Worm (Caenorhabditis elegans) whole organism, L3 larva: ENCODE measurements around the gene srt-36.
"Not testable (repeated sequence)": the region's sequence is repeated elsewhere in the genome, so short reads cannot be mapped to it uniquely, and the experiment has no call there.

Source experiments
- ZK546.5 ChIP-seq: sonication (generic microtip); optimal IDR thresholded peaks from 2 replicates; lab custom pipeline; 2017; ENCODE audit warnings: missing biosample characterization, missing genetic modification characterization
- ama-1 ChIP-seq: fragments of 150-350 bp; optimal IDR thresholded peaks from 2 replicates; lab custom pipeline; 2018
- ceh-16 ChIP-seq: sonication (generic microtip); optimal IDR thresholded peaks from 2 replicates; lab custom pipeline; 2017; ENCODE audit warnings: missing biosample characterization, missing genetic modification characterization
- ceh-28 ChIP-seq: fragments of 150-350 bp; optimal IDR thresholded peaks from 2 replicates; lab custom pipeline; 2014; ENCODE audit warnings: missing biosample characterization, missing genetic modification reagents, missing genetic modification characterization
- egl-5 ChIP-seq: fragments of 150-350 bp; optimal IDR thresholded peaks from 2 replicates; lab custom pipeline; 2017; ENCODE audit warnings: missing biosample characterization, missing genetic modification reagents, missing genetic modification characterization, inconsistent platforms
- elt-1 ChIP-seq: fragments of 150-350 bp; optimal IDR thresholded peaks from 2 replicates; lab custom pipeline; 2014; ENCODE audit warnings: missing biosample characterization, missing genetic modification characterization
- elt-2 ChIP-seq: sonication (generic microtip); optimal IDR thresholded peaks from 2 replicates; lab custom pipeline; 2016; ENCODE audit warnings: missing genetic modification reagents, mild to moderate bottlenecking, missing genetic modification characterization, missing compliant biosample characterization
- elt-3 ChIP-seq, 3 experiments: fragments of 150-350 bp in 1 of 3; sonication (generic microtip) in 2 of 3; optimal IDR thresholded peaks; 2 replicates in 2 of 3; 4 replicates in 1 of 3; lab custom pipeline; 2014 to 2017; ENCODE audit warnings: missing biosample characterization in 3 of 3, missing genetic modification characterization in 3 of 3
- eor-1 ChIP-seq, 2 experiments: fragments of 150-350 bp; optimal IDR thresholded peaks; 2 replicates each; lab custom pipeline; 2014 to 2018; ENCODE audit warnings: missing biosample characterization in 2 of 2, missing genetic modification characterization in 2 of 2
- fkh-2 ChIP-seq: fragments of 150-350 bp; optimal IDR thresholded peaks from 2 replicates; lab custom pipeline; 2014; ENCODE audit warnings: missing biosample characterization, missing genetic modification reagents, missing genetic modification characterization
- hmg-11 ChIP-seq: sonication (generic microtip); optimal IDR thresholded peaks from 2 replicates; lab custom pipeline; 2016; ENCODE audit warnings: missing genetic modification characterization, missing compliant biosample characterization
- jun-1 ChIP-seq: fragments of 150-350 bp; optimal IDR thresholded peaks from 2 replicates; lab custom pipeline; 2014; ENCODE audit warnings: missing biosample characterization, missing genetic modification reagents, missing genetic modification characterization
- lin-15B ChIP-seq: fragments of 150-350 bp; optimal IDR thresholded peaks from 2 replicates; lab custom pipeline; 2014; ENCODE audit warnings: missing biosample characterization, missing genetic modification characterization
- lin-39 ChIP-seq: fragments of 150-350 bp; optimal IDR thresholded peaks from 2 replicates; lab custom pipeline; 2018; ENCODE audit warnings: missing biosample characterization, missing genetic modification reagents, missing genetic modification characterization
- lsy-12 ChIP-seq: sonication (generic microtip); optimal IDR thresholded peaks from 2 replicates; lab custom pipeline; 2016; ENCODE audit warnings: mild to moderate bottlenecking, missing genetic modification characterization, missing compliant biosample characterization
- nhr-11 ChIP-seq: fragments of 150-350 bp; optimal IDR thresholded peaks from 2 replicates; lab custom pipeline; 2014; ENCODE audit warnings: missing biosample characterization, missing genetic modification characterization
- nhr-12 ChIP-seq: fragments of 150-350 bp; optimal IDR thresholded peaks from 2 replicates; lab custom pipeline; 2014; ENCODE audit warnings: missing biosample characterization, missing genetic modification characterization
- nhr-237 ChIP-seq: fragments of 150-350 bp; optimal IDR thresholded peaks from 2 replicates; lab custom pipeline; 2014; ENCODE audit warnings: missing biosample characterization, missing genetic modification characterization
- nhr-28 ChIP-seq: fragments of 150-350 bp; optimal IDR thresholded peaks from 2 replicates; lab custom pipeline; 2014; ENCODE audit warnings: missing biosample characterization, missing genetic modification characterization
- nhr-43 ChIP-seq: sonication (generic microtip); optimal IDR thresholded peaks from 2 replicates; lab custom pipeline; 2016; ENCODE audit warnings: mild to moderate bottlenecking, missing genetic modification characterization, missing compliant biosample characterization; ENCODE audit not compliant: poor library complexity, severe bottlenecking
- nhr-76 ChIP-seq: fragments of 150-350 bp; sonication (generic microtip); optimal IDR thresholded peaks from 5 replicates; lab custom pipeline; 2014; ENCODE audit warnings: missing biosample characterization, missing genetic modification characterization
- nhr-77 ChIP-seq: fragments of 150-350 bp; optimal IDR thresholded peaks from 2 replicates; lab custom pipeline; 2014; ENCODE audit warnings: missing biosample characterization, missing genetic modification characterization
- pqm-1 ChIP-seq: fragments of 150-350 bp; optimal IDR thresholded peaks from 2 replicates; lab custom pipeline; 2017; ENCODE audit warnings: missing biosample characterization, missing genetic modification characterization, inconsistent platforms
- skn-1 ChIP-seq: fragments of 150-350 bp; optimal IDR thresholded peaks from 2 replicates; lab custom pipeline; 2014; ENCODE audit warnings: missing biosample characterization, missing genetic modification characterization
- snpc-4 ChIP-seq: fragments of 150-350 bp; optimal IDR thresholded peaks from 2 replicates; lab custom pipeline; 2014; ENCODE audit warnings: missing biosample characterization, missing genetic modification characterization
- unc-62 ChIP-seq: fragments of 150-350 bp; sonication (generic microtip); optimal IDR thresholded peaks from 4 replicates; lab custom pipeline; 2014; ENCODE audit warnings: missing biosample characterization, missing genetic modification reagents, missing genetic modification characterization
- ztf-4 ChIP-seq: fragments of 150-350 bp; optimal IDR thresholded peaks from 2 replicates; lab custom pipeline; 2014; ENCODE audit warnings: missing biosample characterization, missing genetic modification characterization

srt-36 gene

DNA sequence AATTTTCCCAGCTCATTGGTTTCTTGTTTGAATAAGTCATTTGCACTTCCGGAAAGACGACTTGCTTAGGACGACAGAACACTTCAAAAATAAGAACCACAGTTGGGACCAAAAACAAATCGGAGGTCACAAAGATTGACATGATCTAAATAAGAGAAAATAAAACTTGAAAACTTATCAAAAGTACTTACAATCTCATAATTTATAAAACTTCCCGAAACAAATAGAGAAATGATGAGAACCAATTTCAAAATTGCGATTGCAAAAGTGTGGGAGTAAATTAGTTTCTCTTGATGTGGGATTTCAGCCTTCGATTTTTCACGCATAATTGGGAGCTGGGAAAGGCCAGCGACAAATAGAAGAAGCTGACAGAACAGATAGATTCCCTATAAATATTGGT, 30.5 kb upstream of the srt-36 start, which contains the start of gene ZC132.11:
ZC132.11 (minus strand) TSS at position 101 of the 400 bp plus-strand sequence.
- TF ChIP-seq nhr-76 (no peak), elt-3 (tag; optimal IDR thresholded peaks at IDR 0.05; lab: Kevin White, UChicago) (no peak), eor-1 (tag; optimal IDR thresholded peaks at IDR 0.05; lab: Kevin White, UChicago) (no peak), elt-1 (tag; lab: Kevin White, UChicago) (no peak), skn-1 (tag; lab: Kevin White, UChicago) (no peak), pqm-1 (tag; lab: Kevin White, UChicago) (no peak), lsy-12 (tag; lab: Kevin White, UChicago) (no peak), nhr-28 (tag; lab: Kevin White, UChicago) (no peak), nhr-12 (tag; lab: Kevin White, UChicago) (no peak), hmg-11 (tag; lab: Kevin White, UChicago) (no peak), nhr-77 (tag; lab: Kevin White, UChicago) (no peak), nhr-237 (tag; lab: Kevin White, UChicago) (no peak), snpc-4 (tag; lab: Kevin White, UChicago) (no peak)
- TF ChIP-seq, all 47 proteins: peak for 0

DNA sequence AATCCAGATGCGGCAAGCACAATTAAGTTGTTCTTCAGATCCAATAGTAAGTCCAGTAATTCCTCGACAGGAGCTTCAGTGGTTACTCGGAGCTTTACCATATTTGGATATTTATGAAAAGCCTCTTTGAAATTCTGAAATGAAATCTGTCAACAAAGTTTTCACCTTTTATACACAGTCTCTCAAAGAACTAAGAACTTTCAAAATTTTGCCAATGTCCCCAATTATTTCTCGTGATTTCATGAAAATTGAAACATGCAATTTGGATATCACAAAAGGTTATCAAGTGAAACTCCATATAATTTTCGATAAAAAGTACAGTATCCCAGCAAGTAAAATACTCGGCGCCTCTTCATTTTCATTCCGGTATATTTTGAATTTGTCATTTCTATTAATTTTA, 27.8 kb upstream of the srt-36 start, which contains the start of gene F47D2.11:
F47D2.11 (minus strand) TSS at position 101 of the 400 bp plus-strand sequence.
- no peak for TF ChIP-seq nhr-28 (tag; lab: Kevin White, UChicago)
- TF ChIP-seq egl-5 (tag; lab: Kevin White, UChicago) = no peak
- no peak for TF ChIP-seq ceh-16 (tag; lab: Kevin White, UChicago)
- no peak for TF ChIP-seq pqm-1 (tag; lab: Kevin White, UChicago)
- no peak for TF ChIP-seq ztf-4 (tag; lab: Kevin White, UChicago)
- no peak for TF ChIP-seq elt-2 (tag; lab: Kevin White, UChicago)

DNA sequence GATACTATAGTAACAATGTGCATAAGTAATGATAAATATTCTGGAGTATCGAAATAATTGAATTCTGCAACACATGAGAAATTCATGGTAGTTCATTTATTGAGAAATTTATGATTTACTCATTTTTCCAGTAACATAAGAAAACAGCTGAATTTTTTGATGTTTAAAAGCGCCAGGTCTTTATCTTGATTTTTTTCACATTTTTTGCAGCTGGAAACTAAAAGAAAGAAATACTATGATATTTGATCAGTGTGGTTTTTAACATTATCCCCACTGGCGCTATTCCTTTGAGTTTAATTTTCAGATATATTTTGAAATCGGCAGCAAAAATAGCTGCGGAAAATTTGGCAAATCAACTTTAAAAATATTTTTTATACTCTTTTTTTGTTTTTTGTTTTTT, 25.3 kb upstream of the srt-36 start, which contains the start of gene srh-194:
srh-194 (minus strand) TSS at position 101 of the 400 bp plus-strand sequence.
- TF ChIP-seq nhr-237, elt-2, ZK546.5 (tag; lab: Kevin White, UChicago): not testable (repeated sequence)

DNA sequence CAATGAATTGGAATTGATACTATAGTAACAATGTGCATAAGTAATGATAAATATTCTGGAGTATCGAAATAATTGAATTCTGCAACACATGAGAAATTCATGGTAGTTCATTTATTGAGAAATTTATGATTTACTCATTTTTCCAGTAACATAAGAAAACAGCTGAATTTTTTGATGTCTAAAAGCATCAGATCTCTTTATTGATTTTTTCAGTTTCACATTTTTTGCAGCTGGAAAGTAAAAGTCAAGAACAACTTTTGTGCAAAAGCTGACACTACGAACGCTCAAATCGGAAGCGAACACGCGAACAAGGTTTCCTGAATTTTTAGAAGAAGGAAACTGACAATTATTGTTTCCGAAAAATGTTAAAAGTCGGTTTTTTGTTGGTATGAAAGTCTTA, 22.0 kb upstream of the srt-36 start, which contains the start of gene srh-193:
srh-193 (minus strand) TSS at position 101 of the 400 bp plus-strand sequence.
- not testable (repeated sequence) for TF ChIP-seq nhr-76; lin-15B (tag; lab: Kevin White, UChicago); nhr-12 (tag; lab: Kevin White, UChicago)

DNA sequence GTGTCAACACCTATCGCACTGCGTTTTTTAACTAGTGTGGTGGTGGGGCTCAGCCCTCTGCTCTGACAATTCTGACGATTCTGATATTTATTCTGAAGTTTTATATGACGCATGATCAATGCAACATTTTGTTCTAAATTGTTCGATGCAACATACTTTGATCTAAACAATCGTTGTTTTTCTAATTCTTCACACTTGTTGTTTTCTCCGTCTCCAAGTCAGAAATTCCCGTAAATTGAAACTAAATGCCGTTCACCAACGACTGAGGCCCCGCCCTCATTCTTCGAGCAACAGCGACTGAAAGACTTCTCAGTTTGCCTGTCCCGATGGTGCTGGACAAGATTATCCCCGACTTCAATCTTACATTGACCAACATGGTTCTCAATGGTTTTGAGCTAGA, 16.6 kb upstream of the srt-36 start, which contains the start of gene srt-19:
srt-19 (plus strand) TSS at position 301 of the 400 bp plus-strand sequence.
- not testable (repeated sequence) for TF ChIP-seq ama-1 (lab: Kevin White, UChicago); hmg-11 (tag; lab: Kevin White, UChicago); lin-39 (tag; lab: Kevin White, UChicago)

DNA sequence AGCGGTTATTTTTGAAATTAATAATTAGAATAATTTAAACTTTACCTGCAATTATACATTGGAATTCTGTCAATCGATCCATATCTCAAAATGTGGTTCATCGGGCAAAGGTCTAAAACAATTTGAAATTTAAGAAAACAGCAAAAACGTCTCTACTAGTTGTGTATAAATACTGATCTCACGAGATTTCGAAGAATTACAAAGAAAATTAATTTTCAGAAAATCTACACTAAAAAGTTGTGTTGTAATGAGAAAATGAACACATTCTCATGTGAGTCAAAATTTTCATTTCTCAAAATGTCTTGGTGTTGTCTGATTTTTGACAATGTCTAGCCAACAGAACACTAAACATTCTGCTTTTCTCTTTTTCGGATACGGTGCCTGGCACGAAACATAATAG, 13.6 kb upstream of the srt-36 start, which contains the start of gene srt-37:
srt-37 (minus strand) TSS at position 101 of the 400 bp plus-strand sequence.
- TF ChIP-seq nhr-43; unc-62 (GFP tag; lab: Kevin White, UChicago); nhr-76: not testable (repeated sequence)
- TF ChIP-seq, all 47 proteins: peak for 0; not testable (repeated sequence) for 47

DNA sequence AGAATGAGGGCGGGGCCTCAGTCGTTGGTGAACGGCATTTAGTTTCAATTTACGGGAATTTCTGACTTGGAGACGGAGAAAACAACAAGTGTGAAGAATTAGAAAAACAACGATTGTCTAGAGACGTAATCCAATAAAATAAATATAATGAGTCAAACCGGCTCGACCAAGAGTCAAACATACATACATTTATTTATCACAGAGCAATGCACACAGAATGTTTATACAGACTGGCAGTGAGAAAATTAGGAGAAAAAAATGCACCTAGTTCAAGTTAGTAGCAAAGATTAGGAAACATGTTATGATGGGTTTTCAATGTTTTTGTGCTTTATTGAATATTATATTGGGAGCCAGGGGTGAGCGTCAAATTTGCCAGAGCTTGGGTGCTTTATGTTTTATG, 10.6 kb upstream of the srt-36 start, which contains the start of gene srt-20:
srt-20 (minus strand) TSS at position 101 of the 400 bp plus-strand sequence.
- not testable (repeated sequence) for TF ChIP-seq jun-1, lin-15B, ceh-28 (tag; lab: Kevin White, UChicago)
- TF ChIP-seq, all 47 proteins: peak for 0; not testable (repeated sequence) for 47

DNA sequence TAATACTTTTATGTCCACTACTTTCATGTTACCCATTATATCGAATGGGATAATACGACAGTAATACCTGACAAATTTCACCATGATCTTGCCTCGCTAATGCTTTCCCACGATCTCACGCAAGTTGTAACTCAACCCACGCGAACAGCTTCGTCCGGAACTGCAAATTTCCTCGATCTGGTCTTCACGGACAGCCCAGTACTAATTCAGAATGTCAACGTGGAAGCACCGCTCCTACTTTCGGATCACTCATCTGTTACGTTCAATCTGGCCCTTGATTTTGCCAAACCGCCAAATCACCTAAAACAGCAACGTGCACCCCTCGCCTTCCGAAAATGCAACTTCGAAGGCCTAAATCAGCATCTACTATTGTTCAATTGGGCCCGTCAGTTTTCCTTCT, 5.3 kb upstream of the srt-36 start:
- TF ChIP-seq nhr-11 (no peak), fkh-2 (tag; lab: Kevin White, UChicago) (no peak)
